Worm (Caenorhabditis elegans): ENCODE measurements around the gene F10A3.4.

ce11 chrV:16195379-16195778 lies 46.5 kb downstream of the F10A3.4 start, which contains the start of gene rabr-3:
- TF ChIP-seq tab-1 (GFP tag; IDR thresholded peaks at IDR 0.05) = no peak
- TF ChIP-seq med-1 (GFP tag; optimal IDR thresholded peaks at IDR 0.05; ENCODE audit: insufficient read depth) = no peak
- TF ChIP-seq T22C8.4 (GFP tag; IDR thresholded peaks at IDR 0.05) = no peak
- TF ChIP-seq flt-1 (GFP tag; IDR thresholded peaks at IDR 0.05) = no peak
- TF ChIP-seq klf-2 (GFP tag; conservative IDR thresholded peaks at IDR 0.05) = no peak

Data from whole organism, midembryonic.